Fruit fly (Drosophila melanogaster) S2 (cell line): ENCODE measurements around the gene Ncc69.

ENCODE experiments used
- CG8478 ChIP-seq: fragments of >200 bp; optimal IDR thresholded peaks from 2 replicates; lab custom pipeline; 2018
- CTCF ChIP-seq, 2 experiments: fragments of >200 bp; optimal IDR thresholded peaks; 2 replicates each; lab custom pipeline; 2018

Gene Ncc69

DNA sequence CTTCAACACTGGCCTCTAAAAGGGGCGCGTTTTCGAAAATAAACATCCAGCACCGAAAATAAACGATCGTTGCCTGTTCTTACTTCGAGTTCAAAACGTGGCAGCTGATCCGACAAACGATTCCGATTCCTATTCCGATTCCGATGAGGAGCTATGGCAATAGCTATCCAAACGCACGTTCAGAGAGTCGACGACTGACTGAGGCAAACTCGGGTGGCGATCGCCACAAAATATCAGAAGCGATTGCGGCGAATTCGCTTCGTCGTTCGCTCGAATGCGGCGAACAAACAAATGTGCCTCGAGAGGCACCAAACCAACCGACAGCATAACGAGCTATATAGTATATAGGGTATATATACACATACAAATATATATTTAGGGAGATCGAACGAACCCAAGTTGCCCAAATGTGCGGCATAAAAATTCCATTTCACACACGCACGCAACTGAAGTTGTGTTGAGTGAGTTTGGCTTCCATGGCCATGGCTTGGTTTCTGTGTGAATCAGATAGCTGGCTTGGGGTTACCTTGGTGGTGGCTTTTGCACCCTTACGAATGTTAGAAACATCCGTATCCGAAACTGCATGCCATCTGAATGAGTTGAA lies at the start of gene Ncc69:
Gene Ncc69, minus strand, starts transcription at position 205 of the 604 bp plus-strand sequence.
- TF ChIP-seq CTCF (optimal IDR thresholded peaks at IDR 0.05; lab: Kevin White, UChicago): no peak
- TF ChIP-seq CG8478 (lab: Kevin White, UChicago): no peak

dm6 chr3L:12434432-12434831 lies 43.2 kb upstream of the Ncc69 start:
- no peak for TF ChIP-seq CG8478 (lab: Kevin White, UChicago)
- TF ChIP-seq CTCF (optimal IDR thresholded peaks at IDR 0.05; lab: Kevin White, UChicago): no peak

DNA sequence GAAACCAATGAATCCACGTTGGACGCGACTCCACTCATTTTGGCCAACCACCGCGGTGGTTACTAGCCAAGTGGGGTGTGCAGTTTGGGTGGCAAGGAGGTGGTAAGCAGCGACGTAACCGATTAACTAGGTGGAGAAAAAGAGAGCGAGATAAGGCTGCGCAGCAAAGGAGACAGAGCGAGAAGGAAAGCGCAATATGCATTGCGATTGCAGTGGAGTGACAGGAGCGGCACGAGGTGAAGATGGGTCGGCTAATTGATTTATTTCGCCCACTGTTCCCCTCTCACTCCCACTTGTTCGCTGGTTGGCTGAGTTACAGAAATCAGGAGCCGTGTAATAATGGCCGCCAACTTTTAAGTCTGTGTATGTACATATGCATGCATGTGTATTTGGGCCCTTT lies 42.5 kb upstream of the Ncc69 start:
- no peak for TF ChIP-seq CTCF (optimal IDR thresholded peaks at IDR 0.05; lab: Kevin White, UChicago)
- TF ChIP-seq CG8478 (lab: Kevin White, UChicago): no peak

dm6 chr3L:12432392-12433012 lies 41.3 kb upstream of the Ncc69 start, which contains the start of gene toe:
Gene toe (minus strand): TSS chr3L:12432668.
- TF ChIP-seq CTCF (optimal IDR thresholded peaks at IDR 0.05; lab: Kevin White, UChicago): no peak
- no peak for TF ChIP-seq CG8478 (lab: Kevin White, UChicago)

- TF ChIP-seq CTCF (optimal IDR thresholded peaks at IDR 0.05; lab: Kevin White, UChicago): no peak
- no peak for TF ChIP-seq CG8478 (lab: Kevin White, UChicago)
Observed at dm6 chr3L:12420437-12420836, 29.2 kb upstream of the Ncc69 start.

DNA sequence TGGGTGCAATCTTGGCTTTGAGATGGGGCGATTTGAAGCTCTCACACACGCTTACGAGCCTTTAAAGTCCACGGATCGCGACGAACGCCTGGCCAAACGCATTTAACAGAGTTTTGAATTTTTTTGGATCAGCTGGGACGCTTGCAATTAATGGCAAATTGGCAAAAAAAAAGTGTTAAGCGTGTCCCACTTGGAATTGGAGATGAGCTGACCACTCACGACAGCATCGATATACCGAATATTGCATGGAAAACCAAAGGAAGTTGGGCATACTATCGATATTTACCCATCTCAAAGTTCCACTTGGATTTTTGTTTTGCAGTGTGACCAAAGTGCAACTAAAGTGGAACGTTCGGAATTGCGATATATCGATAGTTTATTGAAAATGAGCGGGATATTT lies 26.1 kb upstream of the Ncc69 start, which contains the start of gene ArfGAP1:
Gene ArfGAP1, minus strand, starts transcription at position 240 of the 400 bp plus-strand sequence.
- TF ChIP-seq CG8478 (lab: Kevin White, UChicago) (no peak), CTCF (optimal IDR thresholded peaks at IDR 0.05; lab: Kevin White, UChicago) (peak in 1 of 2 experiments; percentile 5)

DNA sequence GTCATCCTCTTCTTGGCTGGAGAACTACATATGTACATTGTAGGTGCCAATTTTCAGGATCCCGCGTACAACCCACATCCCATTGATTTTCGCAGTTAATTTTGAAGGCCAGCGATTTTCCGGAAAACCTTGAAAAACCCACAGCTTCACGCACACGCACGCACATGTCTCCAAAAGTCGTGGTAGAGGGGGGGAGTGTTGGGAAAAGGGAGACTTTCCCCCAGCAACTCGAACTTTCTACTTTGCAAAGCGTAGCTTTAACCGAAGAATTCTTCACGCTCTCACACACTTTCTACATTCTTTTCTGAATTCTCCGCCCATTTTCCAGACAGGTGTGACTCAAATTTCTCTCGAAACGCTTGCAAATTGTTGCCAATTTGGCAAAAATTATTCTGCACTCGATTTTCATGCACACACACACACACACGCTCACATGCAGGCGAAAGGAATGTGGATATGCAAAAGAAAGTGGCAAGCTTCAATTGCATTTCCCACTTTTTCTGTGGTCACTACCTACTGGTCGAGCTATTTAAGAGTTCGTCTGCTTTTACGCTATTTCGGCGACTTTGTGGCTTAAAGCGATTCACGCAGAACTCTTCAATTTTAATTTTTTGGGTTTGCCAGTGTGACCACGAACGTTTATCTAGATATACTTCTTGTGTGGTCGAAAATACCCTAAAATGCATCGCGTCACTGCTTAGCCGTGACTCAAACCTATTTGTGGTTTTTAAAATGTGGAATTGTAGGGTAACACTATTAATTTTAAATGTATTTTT lies 23.1 kb upstream of the Ncc69 start, which contains the start of gene SCaMC:
Gene SCaMC, minus strand, starts transcription at position 654 of the 776 bp plus-strand sequence.
- TF ChIP-seq CG8478 (lab: Kevin White, UChicago): no peak
- peak in 1 of 2 experiments; percentile 45 for TF ChIP-seq CTCF (optimal IDR thresholded peaks at IDR 0.05; lab: Kevin White, UChicago)

DNA sequence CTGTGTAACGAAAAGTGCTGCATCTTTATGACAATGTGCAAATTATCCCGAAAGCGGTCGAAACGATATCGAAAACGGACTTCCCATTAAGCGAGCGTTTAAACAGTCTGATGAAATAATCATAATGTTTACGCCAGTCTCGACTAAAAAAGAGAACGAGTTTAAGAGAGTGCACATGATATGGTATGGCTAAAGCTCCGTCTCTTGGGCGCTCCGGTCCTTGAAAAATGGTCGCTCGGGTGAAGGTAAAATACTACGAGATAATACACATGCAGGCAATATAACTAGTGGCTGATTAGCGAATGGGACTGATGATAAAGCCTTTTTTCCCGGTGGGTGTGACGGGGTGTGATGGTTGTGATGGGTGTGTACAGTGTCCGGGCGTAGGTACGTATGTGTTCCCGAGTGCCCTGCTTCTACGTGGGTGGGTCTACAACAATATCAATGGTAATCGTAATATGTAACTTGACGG lies 20.0 kb upstream of the Ncc69 start:
- TF ChIP-seq CTCF (optimal IDR thresholded peaks at IDR 0.05; lab: Kevin White, UChicago) (no peak), CG8478 (lab: Kevin White, UChicago) (no peak)

DNA sequence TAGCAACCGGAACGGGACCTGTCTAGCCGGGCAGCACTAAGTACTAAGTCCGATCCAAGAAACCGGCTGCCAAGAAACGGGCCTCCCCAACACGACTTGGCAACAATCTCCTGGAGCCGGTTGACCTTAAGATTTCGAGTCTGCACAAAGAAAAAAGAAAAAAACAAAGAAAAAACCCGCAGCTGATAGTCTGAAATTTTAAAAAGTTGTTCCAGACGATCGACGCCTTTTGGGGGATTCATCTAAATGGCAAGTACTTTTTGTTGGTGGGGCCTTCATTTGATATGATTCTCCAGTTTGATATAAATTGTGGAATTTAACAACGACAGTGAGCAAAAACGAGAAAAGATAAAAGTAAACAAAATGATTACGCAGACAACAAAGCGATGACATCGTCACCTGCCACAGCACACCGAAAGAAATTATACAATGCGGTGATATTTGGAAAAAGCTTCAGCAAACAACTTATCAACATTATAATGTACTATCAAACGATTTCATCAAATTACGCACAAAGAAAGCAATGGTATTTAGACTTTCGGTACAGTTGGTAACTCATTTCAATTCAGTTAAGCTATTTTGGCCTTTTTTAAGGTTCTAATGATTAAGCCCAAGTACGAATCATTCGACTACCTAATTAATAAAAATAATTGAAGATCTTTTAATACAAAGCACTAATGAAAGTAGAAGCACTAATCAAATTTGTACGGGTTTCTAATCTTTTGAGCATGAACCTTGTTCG lies 19.4 kb upstream of the Ncc69 start:
- no peak for TF ChIP-seq CTCF (optimal IDR thresholded peaks at IDR 0.05; lab: Kevin White, UChicago)
- TF ChIP-seq CG8478 (lab: Kevin White, UChicago): no peak

- TF ChIP-seq CTCF (optimal IDR thresholded peaks at IDR 0.05; lab: Kevin White, UChicago): no peak
- no peak for TF ChIP-seq CG8478 (lab: Kevin White, UChicago)
Observed at dm6 chr3L:12409343-12410302, 18.4 kb upstream of the Ncc69 start.

dm6 chr3L:12408513-12409320 lies 17.5 kb upstream of the Ncc69 start:
- TF ChIP-seq CG8478 (lab: Kevin White, UChicago) (no peak), CTCF (optimal IDR thresholded peaks at IDR 0.05; lab: Kevin White, UChicago) (no peak)

- TF ChIP-seq CTCF (optimal IDR thresholded peaks at IDR 0.05; lab: Kevin White, UChicago) (no peak), CG8478 (lab: Kevin White, UChicago) (no peak)
Observed at dm6 chr3L:12407779-12408178, 16.5 kb upstream of the Ncc69 start.
